Worm (Caenorhabditis elegans) whole organism, L3 larva: ENCODE measurements around the gene Y55D5A.1.

Experiments used
- R02D3.7 ChIP-seq: fragments of 150-350 bp; optimal IDR thresholded peaks from 2 replicates; lab custom pipeline; 2014; ENCODE audit warnings: missing biosample characterization, missing genetic modification characterization
- ZK546.5 ChIP-seq: sonication (generic microtip); optimal IDR thresholded peaks from 2 replicates; lab custom pipeline; 2017; ENCODE audit warnings: missing biosample characterization, missing genetic modification characterization
- aly-2 ChIP-seq: fragments of 150-350 bp; optimal IDR thresholded peaks from 2 replicates; lab custom pipeline; 2014; ENCODE audit warnings: missing biosample characterization, missing genetic modification characterization
- ceh-9 ChIP-seq: sonication (generic microtip); optimal IDR thresholded peaks from 2 replicates; lab custom pipeline; 2018; ENCODE audit warnings: missing biosample characterization, missing genetic modification characterization
- daf-12 ChIP-seq: fragments of 150-350 bp; optimal IDR thresholded peaks from 2 replicates; lab custom pipeline; 2014; ENCODE audit warnings: missing biosample characterization, missing genetic modification reagents, missing genetic modification characterization
- egl-27 ChIP-seq: sonication (generic microtip); optimal IDR thresholded peaks from 4 replicates; lab custom pipeline; 2017; ENCODE audit warnings: missing biosample characterization, missing genetic modification reagents, missing genetic modification characterization
- egl-5 ChIP-seq: fragments of 150-350 bp; optimal IDR thresholded peaks from 2 replicates; lab custom pipeline; 2017; ENCODE audit warnings: missing biosample characterization, missing genetic modification reagents, missing genetic modification characterization, inconsistent platforms
- elt-1 ChIP-seq: fragments of 150-350 bp; optimal IDR thresholded peaks from 2 replicates; lab custom pipeline; 2014; ENCODE audit warnings: missing biosample characterization, missing genetic modification characterization
- elt-2 ChIP-seq: sonication (generic microtip); optimal IDR thresholded peaks from 2 replicates; lab custom pipeline; 2016; ENCODE audit warnings: missing genetic modification reagents, mild to moderate bottlenecking, missing genetic modification characterization, missing compliant biosample characterization
- elt-3 ChIP-seq, 3 experiments: fragments of 150-350 bp in 1 of 3; sonication (generic microtip) in 2 of 3; optimal IDR thresholded peaks; 2 replicates in 2 of 3; 4 replicates in 1 of 3; lab custom pipeline; 2014 to 2017; ENCODE audit warnings: missing biosample characterization in 3 of 3, missing genetic modification characterization in 3 of 3
- fkh-10 ChIP-seq: sonication (generic microtip); optimal IDR thresholded peaks from 2 replicates; lab custom pipeline; 2017; ENCODE audit warnings: missing biosample characterization, missing genetic modification reagents, missing genetic modification characterization
- fkh-2 ChIP-seq: fragments of 150-350 bp; optimal IDR thresholded peaks from 2 replicates; lab custom pipeline; 2014; ENCODE audit warnings: missing biosample characterization, missing genetic modification reagents, missing genetic modification characterization
- fos-1 ChIP-seq: fragments of 150-350 bp; optimal IDR thresholded peaks from 2 replicates; lab custom pipeline; 2014; ENCODE audit warnings: missing biosample characterization, missing genetic modification characterization
- hmg-11 ChIP-seq: sonication (generic microtip); optimal IDR thresholded peaks from 2 replicates; lab custom pipeline; 2016; ENCODE audit warnings: missing genetic modification characterization, missing compliant biosample characterization
- jun-1 ChIP-seq: fragments of 150-350 bp; optimal IDR thresholded peaks from 2 replicates; lab custom pipeline; 2014; ENCODE audit warnings: missing biosample characterization, missing genetic modification reagents, missing genetic modification characterization
- lin-39 ChIP-seq: fragments of 150-350 bp; optimal IDR thresholded peaks from 2 replicates; lab custom pipeline; 2018; ENCODE audit warnings: missing biosample characterization, missing genetic modification reagents, missing genetic modification characterization
- lsy-12 ChIP-seq: sonication (generic microtip); optimal IDR thresholded peaks from 2 replicates; lab custom pipeline; 2016; ENCODE audit warnings: mild to moderate bottlenecking, missing genetic modification characterization, missing compliant biosample characterization
- mdl-1 ChIP-seq: fragments of 150-350 bp; optimal IDR thresholded peaks from 2 replicates; lab custom pipeline; 2014; ENCODE audit warnings: missing biosample characterization, missing genetic modification characterization
- mml-1 ChIP-seq: fragments of 150-350 bp; sonication (generic microtip); optimal IDR thresholded peaks from 3 replicates; lab custom pipeline; 2014; ENCODE audit warnings: missing biosample characterization, missing genetic modification characterization
- nhr-11 ChIP-seq: fragments of 150-350 bp; optimal IDR thresholded peaks from 2 replicates; lab custom pipeline; 2014; ENCODE audit warnings: missing biosample characterization, missing genetic modification characterization
- nhr-12 ChIP-seq: fragments of 150-350 bp; optimal IDR thresholded peaks from 2 replicates; lab custom pipeline; 2014; ENCODE audit warnings: missing biosample characterization, missing genetic modification characterization
- nhr-23 ChIP-seq: fragments of 150-350 bp; optimal IDR thresholded peaks from 2 replicates; lab custom pipeline; 2014; ENCODE audit warnings: missing biosample characterization, missing genetic modification reagents, missing genetic modification characterization
- nhr-237 ChIP-seq: fragments of 150-350 bp; optimal IDR thresholded peaks from 2 replicates; lab custom pipeline; 2014; ENCODE audit warnings: missing biosample characterization, missing genetic modification characterization
- nhr-28 ChIP-seq: fragments of 150-350 bp; optimal IDR thresholded peaks from 2 replicates; lab custom pipeline; 2014; ENCODE audit warnings: missing biosample characterization, missing genetic modification characterization
- nhr-43 ChIP-seq: sonication (generic microtip); optimal IDR thresholded peaks from 2 replicates; lab custom pipeline; 2016; ENCODE audit warnings: mild to moderate bottlenecking, missing genetic modification characterization, missing compliant biosample characterization; ENCODE audit not compliant: poor library complexity, severe bottlenecking
- nhr-76 ChIP-seq: fragments of 150-350 bp; sonication (generic microtip); optimal IDR thresholded peaks from 5 replicates; lab custom pipeline; 2014; ENCODE audit warnings: missing biosample characterization, missing genetic modification characterization
- nhr-77 ChIP-seq: fragments of 150-350 bp; optimal IDR thresholded peaks from 2 replicates; lab custom pipeline; 2014; ENCODE audit warnings: missing biosample characterization, missing genetic modification characterization
- pha-4 ChIP-seq: fragments of 150-350 bp; optimal IDR thresholded peaks from 2 replicates; lab custom pipeline; 2014; ENCODE audit warnings: missing biosample characterization, missing genetic modification reagents, missing genetic modification characterization
- pqm-1 ChIP-seq: fragments of 150-350 bp; optimal IDR thresholded peaks from 2 replicates; lab custom pipeline; 2017; ENCODE audit warnings: missing biosample characterization, missing genetic modification characterization, inconsistent platforms
- sea-2 ChIP-seq: fragments of 150-350 bp; sonication (generic microtip); optimal IDR thresholded peaks from 4 replicates; lab custom pipeline; 2014; ENCODE audit warnings: missing biosample characterization, missing genetic modification reagents, missing genetic modification characterization
- skn-1 ChIP-seq: fragments of 150-350 bp; optimal IDR thresholded peaks from 2 replicates; lab custom pipeline; 2014; ENCODE audit warnings: missing biosample characterization, missing genetic modification characterization
- snpc-4 ChIP-seq: fragments of 150-350 bp; optimal IDR thresholded peaks from 2 replicates; lab custom pipeline; 2014; ENCODE audit warnings: missing biosample characterization, missing genetic modification characterization
- tbx-2 ChIP-seq: sonication (generic microtip); optimal IDR thresholded peaks from 2 replicates; lab custom pipeline; 2016; ENCODE audit warnings: mild to moderate bottlenecking, missing genetic modification characterization, missing compliant biosample characterization
- unc-39 ChIP-seq: sonication (generic microtip); optimal IDR thresholded peaks from 4 replicates; lab custom pipeline; 2017; ENCODE audit warnings: missing biosample characterization, missing genetic modification characterization
- unc-62 ChIP-seq: fragments of 150-350 bp; sonication (generic microtip); optimal IDR thresholded peaks from 4 replicates; lab custom pipeline; 2014; ENCODE audit warnings: missing biosample characterization, missing genetic modification reagents, missing genetic modification characterization
- zag-1 ChIP-seq: fragments of 150-350 bp; optimal IDR thresholded peaks from 2 replicates; lab custom pipeline; 2014; ENCODE audit warnings: missing biosample characterization, missing genetic modification characterization
- ztf-11 ChIP-seq: fragments of 150-350 bp; optimal IDR thresholded peaks from 2 replicates; lab custom pipeline; 2014; ENCODE audit warnings: missing biosample characterization, missing genetic modification characterization

Gene Y55D5A.1

ce11 chrIII:2982109-2982508, at the start of gene Y55D5A.1:
Y55D5A.1 (plus strand) TSS chrIII:2982409.
- peak; percentile 19 for TF ChIP-seq pha-4 (tag; lab: Kevin White, UChicago)
- no peak for TF ChIP-seq nhr-76 (tag; lab: Kevin White, UChicago)

- TF ChIP-seq tbx-2 (tag; lab: Kevin White, UChicago) (no peak), lsy-12 (tag; lab: Kevin White, UChicago) (no peak), nhr-12 (tag; lab: Kevin White, UChicago) (no peak), nhr-76 (tag; lab: Kevin White, UChicago) (no peak), egl-5 (no peak), nhr-28 (tag; lab: Kevin White, UChicago) (no peak), mml-1 (tag; lab: Kevin White, UChicago) (no peak), ceh-9 (tag; lab: Kevin White, UChicago) (no peak), ZK546.5 (tag; lab: Kevin White, UChicago) (no peak), unc-62 (no peak), mdl-1 (no peak), daf-12 (tag; lab: Kevin White, UChicago) (no peak), pqm-1 (tag; lab: Kevin White, UChicago) (no peak), jun-1 (tag; lab: Kevin White, UChicago) (no peak), aly-2 (no peak)
These were observed 44.4 kb upstream of the Y55D5A.1 start for ce11 chrIII:2937780-2938179.

- TF ChIP-seq unc-62 = no peak
- TF ChIP-seq zag-1 (tag; lab: Kevin White, UChicago) = no peak
- TF ChIP-seq skn-1 (tag; lab: Kevin White, UChicago) = no peak
- no peak for TF ChIP-seq pqm-1 (tag; lab: Kevin White, UChicago)
- TF ChIP-seq mml-1 (tag; lab: Kevin White, UChicago) = no peak
- no peak for TF ChIP-seq lin-39 (tag; lab: Kevin White, UChicago)
- no peak for TF ChIP-seq nhr-28 (tag; lab: Kevin White, UChicago)
These were observed 40.6 kb upstream of the Y55D5A.1 start for ce11 chrIII:2941578-2941977.

- TF ChIP-seq nhr-77 (no peak), elt-2 (tag; lab: Kevin White, UChicago) (no peak), elt-3 (tag; optimal IDR thresholded peaks at IDR 0.05; lab: Kevin White, UChicago) (no peak), fkh-10 (no peak), elt-1 (no peak), R02D3.7 (tag; lab: Kevin White, UChicago) (no peak), ztf-11 (tag; lab: Kevin White, UChicago) (no peak), nhr-23 (tag; lab: Kevin White, UChicago) (no peak), hmg-11 (tag; lab: Kevin White, UChicago) (no peak), sea-2 (GFP tag; lab: Kevin White, UChicago) (no peak), egl-27 (no peak), zag-1 (tag; lab: Kevin White, UChicago) (no peak), jun-1 (tag; lab: Kevin White, UChicago) (no peak), fkh-2 (tag; lab: Kevin White, UChicago) (no peak), egl-5 (no peak), nhr-28 (tag; lab: Kevin White, UChicago) (no peak), nhr-237 (no peak), pha-4 (tag; lab: Kevin White, UChicago) (no peak), nhr-11 (tag; lab: Kevin White, UChicago) (no peak), nhr-43 (tag; lab: Kevin White, UChicago) (no peak)
These were observed 38.2 kb upstream of the Y55D5A.1 start, which contains the start of gene R10F2.6 for ce11 chrIII:2943995-2944394. R10F2.6 (minus strand) TSS chrIII:2944095.

DNA sequence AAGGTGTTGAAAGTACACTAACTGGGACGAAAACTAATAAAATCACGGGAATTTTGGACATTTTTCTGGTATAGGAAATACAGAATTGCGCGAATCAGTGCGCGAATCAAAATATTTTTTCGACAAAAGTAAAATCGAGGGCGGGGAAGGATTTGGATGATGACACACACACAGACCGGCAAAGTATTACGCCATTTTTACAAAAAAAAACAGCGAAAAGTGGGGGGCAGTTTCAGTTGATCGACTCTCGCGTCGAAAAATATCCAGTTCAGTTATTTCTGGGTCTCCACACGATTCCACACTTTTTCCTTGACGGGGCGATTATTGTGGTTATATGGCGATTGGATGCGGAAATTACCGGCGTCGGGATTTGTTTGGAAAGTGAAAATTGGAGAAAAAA, 36.1 kb upstream of the Y55D5A.1 start, which contains the start of gene H05C05.4:
Gene H05C05.4 (minus strand): TSS at position 101 of the 400 bp plus-strand sequence.
- no peak for TF ChIP-seq nhr-28 (tag; lab: Kevin White, UChicago)
- TF ChIP-seq lsy-12 (tag; lab: Kevin White, UChicago) = no peak
- TF ChIP-seq jun-1 (tag; lab: Kevin White, UChicago) = no peak
- no peak for TF ChIP-seq mml-1 (tag; lab: Kevin White, UChicago)
- no peak for TF ChIP-seq fos-1 (tag; lab: Kevin White, UChicago)
- no peak for TF ChIP-seq mdl-1
- no peak for TF ChIP-seq unc-62
- no peak for TF ChIP-seq snpc-4 (tag; lab: Kevin White, UChicago)
- no peak for TF ChIP-seq unc-39 (tag; lab: Kevin White, UChicago)
- TF ChIP-seq pha-4 (tag; lab: Kevin White, UChicago) = no peak
- no peak for TF ChIP-seq nhr-237
- TF ChIP-seq nhr-11 (tag; lab: Kevin White, UChicago) = no peak
- TF ChIP-seq fkh-2 (tag; lab: Kevin White, UChicago) = no peak
- no peak for TF ChIP-seq pqm-1 (tag; lab: Kevin White, UChicago)
- no peak for TF ChIP-seq elt-1
- TF ChIP-seq ztf-11 (tag; lab: Kevin White, UChicago) = no peak
